Fruit fly (Drosophila melanogaster): ENCODE results near the gene sgg.

The sgg gene

DNA sequence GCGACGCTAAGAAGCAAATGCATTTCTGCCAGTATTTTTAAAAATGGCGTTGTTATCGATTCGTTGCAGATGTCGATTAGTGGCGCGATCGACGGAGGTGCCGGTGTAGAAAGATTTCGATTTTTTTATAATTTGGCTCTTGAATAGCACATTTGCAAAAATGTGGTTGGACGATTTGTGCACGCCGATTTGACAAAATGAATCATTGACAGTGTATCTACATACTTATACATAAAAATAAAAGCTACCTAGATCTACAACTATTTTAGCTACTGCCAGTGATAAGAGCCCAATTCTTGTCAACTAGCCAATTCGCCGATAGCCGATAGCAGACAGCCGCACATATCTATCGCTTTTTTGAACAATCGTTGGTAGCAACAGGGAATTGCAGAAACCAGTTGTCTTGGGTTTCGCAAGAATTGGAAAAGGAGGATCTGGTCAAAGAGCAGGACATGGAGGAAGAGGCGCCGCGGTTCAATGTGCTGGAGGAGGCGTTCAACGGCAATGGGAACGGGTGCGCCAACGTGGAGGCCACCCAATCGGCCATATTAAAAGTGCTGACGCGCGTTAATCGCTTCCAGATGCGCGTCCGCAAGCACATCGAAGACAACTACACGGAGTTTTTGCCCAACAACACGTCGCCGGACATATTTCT, 29.8 kb upstream of the sgg start, which contains the start of the genes Klp3A and Zw10 (continued):
- TF ChIP-seq CG1603 (tag; optimal IDR thresholded peaks at IDR 0.05) = no peak
- no peak for TF ChIP-seq dm (GFP tag; optimal IDR thresholded peaks at IDR 0.05)
- peak; percentile 45 for TF ChIP-seq lilli (GFP tag; optimal IDR thresholded peaks at IDR 0.05)
- no peak for TF ChIP-seq bsh (GFP tag; optimal IDR thresholded peaks at IDR 0.05)
- no peak for TF ChIP-seq CG17829 (tag; optimal IDR thresholded peaks at IDR 0.05)
- peak; percentile 63 for TF ChIP-seq Dref (GFP tag; IDR thresholded peaks at IDR 0.05)
- TF ChIP-seq gt (GFP tag; IDR thresholded peaks at IDR 0.05) = no peak
- no peak for TF ChIP-seq vfl (GFP tag; optimal IDR thresholded peaks at IDR 0.05)
- TF ChIP-seq CG1024 (GFP tag; IDR thresholded peaks at IDR 0.05) = no peak
- no peak for TF ChIP-seq CG7556 (GFP tag; optimal IDR thresholded peaks at IDR 0.05)
- TF ChIP-seq sisA (GFP tag; IDR thresholded peaks at IDR 0.05) = no peak
- TF ChIP-seq row (GFP tag; IDR thresholded peaks at IDR 0.05) = peak; percentile 79
- TF ChIP-seq CG8944 (GFP tag; optimal IDR thresholded peaks at IDR 0.05) = peak; percentile 2
- no peak for TF ChIP-seq hbn (GFP tag; IDR thresholded peaks at IDR 0.05; ENCODE audit: partially characterized antibody)
- no peak for TF ChIP-seq fd102C (GFP tag; optimal IDR thresholded peaks at IDR 0.05)
- TF ChIP-seq CG17361 (GFP tag; IDR thresholded peaks at IDR 0.05) = no peak
- TF ChIP-seq tin (GFP tag; optimal IDR thresholded peaks at IDR 0.05) = no peak
- TF ChIP-seq abd-A (tag; optimal IDR thresholded peaks at IDR 0.05) = no peak
- no peak for TF ChIP-seq lbe (GFP tag; optimal IDR thresholded peaks at IDR 0.05)
- TF ChIP-seq CG3726 (GFP tag; IDR thresholded peaks at IDR 0.05) = no peak
- TF ChIP-seq D (optimal IDR thresholded peaks at IDR 0.05) = no peak
- no peak for TF ChIP-seq D (GFP tag; optimal IDR thresholded peaks at IDR 0.05)
- TF ChIP-seq CG16813 (GFP tag; IDR thresholded peaks at IDR 0.05; ENCODE audit: partially characterized antibody) = peak; percentile 70
- no peak for TF ChIP-seq corto (GFP tag; optimal IDR thresholded peaks at IDR 0.05)
- TF ChIP-seq hth (optimal IDR thresholded peaks at IDR 0.05) = no peak
- no peak for TF ChIP-seq ewg (GFP tag; optimal IDR thresholded peaks at IDR 0.05)
- no peak for TF ChIP-seq CG31224 (GFP tag; IDR thresholded peaks at IDR 0.05)
- TF ChIP-seq CG30403 (GFP tag; optimal IDR thresholded peaks at IDR 0.05) = peak; percentile 30
- TF ChIP-seq CG42726 (GFP tag; IDR thresholded peaks at IDR 0.05; ENCODE audit: partially characterized antibody) = no peak
- peak; percentile 82 for TF ChIP-seq CG2116 (GFP tag; optimal IDR thresholded peaks at IDR 0.05)
- TF ChIP-seq CG6854 (GFP tag; optimal IDR thresholded peaks at IDR 0.05) = no peak
- TF ChIP-seq tna (GFP tag; IDR thresholded peaks at IDR 0.05; ENCODE audit: partially characterized antibody) = peak; percentile 79
- peak; percentile 41; the same call in 1 of the 3 replicates for TF ChIP-seq mld (GFP tag; IDR thresholded peaks at IDR 0.05; ENCODE audit: partially characterized antibody)
- TF ChIP-seq Optix (GFP tag; IDR thresholded peaks at IDR 0.05) = no peak
- TF ChIP-seq cad (GFP tag; optimal IDR thresholded peaks at IDR 0.05) = no peak
- TF ChIP-seq gce (GFP tag; IDR thresholded peaks at IDR 0.05) = no peak
- TF ChIP-seq NFAT (GFP tag; IDR thresholded peaks at IDR 0.05) = no peak
- no peak for TF ChIP-seq fru (optimal IDR thresholded peaks at IDR 0.05)
- no peak for TF ChIP-seq wdn (GFP tag; IDR thresholded peaks at IDR 0.05)
- TF ChIP-seq CG11247 (GFP tag; IDR thresholded peaks at IDR 0.05) = no peak
- no peak for TF ChIP-seq z (GFP tag; IDR thresholded peaks at IDR 0.05)
- peak; percentile 26 for TF ChIP-seq MESR4 (GFP tag; optimal IDR thresholded peaks at IDR 0.05)
- no peak for TF ChIP-seq CG12744 (GFP tag; optimal IDR thresholded peaks at IDR 0.05)
- TF ChIP-seq hb (GFP tag; IDR thresholded peaks at IDR 0.05; ENCODE audit: partially characterized antibody) = peak; percentile 70; the same call in 1 of the 3 replicates
- TF ChIP-seq nmo (GFP tag; optimal IDR thresholded peaks at IDR 0.05) = peak; percentile 41
- no peak for TF ChIP-seq bcd (GFP tag; optimal IDR thresholded peaks at IDR 0.05)
- TF ChIP-seq CG14965 (GFP tag; optimal IDR thresholded peaks at IDR 0.05; ENCODE audit: borderline replicate concordance) = no peak
- TF ChIP-seq org-1 (GFP tag; optimal IDR thresholded peaks at IDR 0.05) = no peak
- no peak for TF ChIP-seq Hmr (GFP tag; optimal IDR thresholded peaks at IDR 0.05)
- TF ChIP-seq Elba2 (GFP tag; optimal IDR thresholded peaks at IDR 0.05) = no peak
- TF ChIP-seq CG18011 (GFP tag; optimal IDR thresholded peaks at IDR 0.05) = no peak

Measured in whole organism, embryonic.